Worm (Caenorhabditis elegans) whole organism, L2 larva: Measurements from ENCODE around the gene srh-272.

ENCODE experiments used
- ZK546.5 ChIP-seq: sonication (generic microtip); optimal IDR thresholded peaks from 2 replicates; lab custom pipeline; 2017; ENCODE audit warnings: missing biosample characterization, missing genetic modification characterization
- alr-1 ChIP-seq: fragments of 150-350 bp; optimal IDR thresholded peaks from 2 replicates; lab custom pipeline; 2014; ENCODE audit warnings: missing biosample characterization, missing genetic modification characterization
- aly-2 ChIP-seq: fragments of 150-350 bp; optimal IDR thresholded peaks from 2 replicates; lab custom pipeline; 2014; ENCODE audit warnings: missing biosample characterization, missing genetic modification characterization
- ama-1 ChIP-seq: fragments of 150-350 bp; optimal IDR thresholded peaks from 2 replicates; lab custom pipeline; 2018; ENCODE audit warnings: inconsistent platforms
- blmp-1 ChIP-seq: sonication (generic microtip); optimal IDR thresholded peaks from 2 replicates; lab custom pipeline; 2017; ENCODE audit warnings: missing genetic modification characterization, mild to moderate bottlenecking, missing compliant biosample characterization, antibody characterized with exemption, moderate library complexity; ENCODE audit not compliant: insufficient read depth
- crh-2 ChIP-seq: sonication (generic microtip); optimal IDR thresholded peaks from 2 replicates; lab custom pipeline; 2017; ENCODE audit warnings: missing biosample characterization, missing genetic modification characterization
- dmd-4 ChIP-seq: sonication (generic microtip); optimal IDR thresholded peaks from 2 replicates; lab custom pipeline; 2017; ENCODE audit warnings: missing biosample characterization, missing genetic modification characterization
- egl-27 ChIP-seq: sonication (generic microtip); optimal IDR thresholded peaks from 3 replicates; lab custom pipeline; 2017; ENCODE audit warnings: missing biosample characterization, missing genetic modification reagents, missing genetic modification characterization
- elt-1 ChIP-seq: fragments of 150-350 bp; optimal IDR thresholded peaks from 2 replicates; lab custom pipeline; 2014; ENCODE audit warnings: missing biosample characterization, missing genetic modification characterization
- elt-3 ChIP-seq: sonication (generic microtip); optimal IDR thresholded peaks from 2 replicates; lab custom pipeline; 2017; ENCODE audit warnings: missing biosample characterization, missing genetic modification characterization
- fos-1 ChIP-seq: fragments of 150-350 bp; optimal IDR thresholded peaks from 2 replicates; lab custom pipeline; 2014; ENCODE audit warnings: missing biosample characterization, missing genetic modification characterization
- gmeb-1 ChIP-seq: fragments of 150-350 bp; optimal IDR thresholded peaks from 2 replicates; lab custom pipeline; 2014; ENCODE audit warnings: missing biosample characterization, missing genetic modification characterization
- lin-11 ChIP-seq: fragments of 150-350 bp; sonication (generic microtip); optimal IDR thresholded peaks from 2 replicates; lab custom pipeline; 2014; ENCODE audit warnings: missing biosample characterization, missing genetic modification characterization, inconsistent platforms, mixed read lengths
- lin-13 ChIP-seq: fragments of 150-350 bp; optimal IDR thresholded peaks from 2 replicates; lab custom pipeline; 2014; ENCODE audit warnings: missing biosample characterization, missing genetic modification reagents, missing genetic modification characterization
- lin-39 ChIP-seq: fragments of 150-350 bp; optimal IDR thresholded peaks from 2 replicates; lab custom pipeline; 2014; ENCODE audit warnings: missing biosample characterization, missing genetic modification reagents, missing genetic modification characterization
- lsy-2 ChIP-seq, 2 experiments: fragments of 150-350 bp in 1 of 2; sonication (generic microtip) in 1 of 2; optimal IDR thresholded peaks; 2 replicates each; lab custom pipeline; 2014 to 2017; ENCODE audit warnings: missing biosample characterization in 2 of 2, missing genetic modification characterization in 2 of 2
- nhr-10 ChIP-seq: sonication (generic microtip); optimal IDR thresholded peaks from 2 replicates; lab custom pipeline; 2017; ENCODE audit warnings: missing biosample characterization, missing genetic modification characterization
- nhr-11 ChIP-seq: fragments of 150-350 bp; optimal IDR thresholded peaks from 2 replicates; lab custom pipeline; 2014; ENCODE audit warnings: missing biosample characterization, missing genetic modification characterization
- nhr-12 ChIP-seq: fragments of 150-350 bp; optimal IDR thresholded peaks from 2 replicates; lab custom pipeline; 2014; ENCODE audit warnings: missing biosample characterization, missing genetic modification characterization
- nhr-129 ChIP-seq: fragments of 150-350 bp; optimal IDR thresholded peaks from 2 replicates; lab custom pipeline; 2014; ENCODE audit warnings: missing biosample characterization, missing genetic modification characterization
- nhr-21 ChIP-seq: fragments of 150-350 bp; optimal IDR thresholded peaks from 2 replicates; lab custom pipeline; 2014; ENCODE audit warnings: missing biosample characterization, missing genetic modification characterization
- nhr-23 ChIP-seq: fragments of 150-350 bp; optimal IDR thresholded peaks from 2 replicates; lab custom pipeline; 2014; ENCODE audit warnings: missing biosample characterization, missing genetic modification reagents, missing genetic modification characterization
- nhr-25 ChIP-seq: fragments of 150-350 bp; sonication (generic microtip); optimal IDR thresholded peaks from 3 replicates; lab custom pipeline; 2014; ENCODE audit warnings: missing biosample characterization, missing genetic modification characterization
- nhr-6 ChIP-seq: fragments of 150-350 bp; optimal IDR thresholded peaks from 2 replicates; lab custom pipeline; 2014; ENCODE audit warnings: missing biosample characterization, missing genetic modification characterization
- nhr-77 ChIP-seq: fragments of 150-350 bp; optimal IDR thresholded peaks from 2 replicates; lab custom pipeline; 2014; ENCODE audit warnings: missing biosample characterization, missing genetic modification characterization
- sma-3 ChIP-seq: sonication (generic microtip); optimal IDR thresholded peaks from 2 replicates; lab custom pipeline; 2016; ENCODE audit warnings: missing genetic modification reagents, missing genetic modification characterization, missing compliant biosample characterization
- sma-9 ChIP-seq, 2 experiments: fragments of 150-350 bp in 1 of 2; sonication (generic microtip) in 1 of 2; optimal IDR thresholded peaks; 2 replicates each; lab custom pipeline; 2014 to 2016; ENCODE audit warnings: missing genetic modification characterization in 2 of 2, mild to moderate bottlenecking in 1 of 2, missing biosample characterization in 1 of 2, missing compliant biosample characterization in 1 of 2, missing genetic modification reagents in 1 of 2, moderate library complexity in 1 of 2
- snpc-4 ChIP-seq: fragments of 150-350 bp; optimal IDR thresholded peaks from 2 replicates; lab custom pipeline; 2014; ENCODE audit warnings: missing biosample characterization, missing genetic modification characterization
- unc-39 ChIP-seq: fragments of 150-350 bp; optimal IDR thresholded peaks from 2 replicates; lab custom pipeline; 2014; ENCODE audit warnings: missing biosample characterization, missing genetic modification characterization
- unc-55 ChIP-seq: fragments of 150-350 bp; sonication (generic microtip); optimal IDR thresholded peaks from 3 replicates; lab custom pipeline; 2014; ENCODE audit warnings: missing biosample characterization, missing genetic modification reagents, missing genetic modification characterization
- unc-62 ChIP-seq: fragments of 150-350 bp; optimal IDR thresholded peaks from 2 replicates; lab custom pipeline; 2014; ENCODE audit warnings: missing biosample characterization, missing genetic modification reagents, missing genetic modification characterization
- ztf-4 ChIP-seq: fragments of 150-350 bp; optimal IDR thresholded peaks from 2 replicates; lab custom pipeline; 2014; ENCODE audit warnings: missing biosample characterization, missing genetic modification characterization

srh-272 gene

ce11 chrV:2881565-2881964 lies 18.4 kb downstream of the srh-272 start:
- TF ChIP-seq nhr-10 (tag; lab: Kevin White, UChicago): no peak
- no peak for TF ChIP-seq nhr-25 (tag; lab: Kevin White, UChicago)
- no peak for TF ChIP-seq lin-39 (tag; lab: Kevin White, UChicago)
- TF ChIP-seq sma-9 (GFP tag; optimal IDR thresholded peaks at IDR 0.05; lab: Kevin White, UChicago): no peak
- TF ChIP-seq sma-9 (tag; optimal IDR thresholded peaks at IDR 0.05; lab: Kevin White, UChicago): no peak
- TF ChIP-seq lsy-2 (tag; optimal IDR thresholded peaks at IDR 0.05; lab: Kevin White, UChicago): no peak
- no peak for TF ChIP-seq ZK546.5 (tag; lab: Kevin White, UChicago)

- no peak for TF ChIP-seq nhr-12 (tag; lab: Kevin White, UChicago)
- no peak for TF ChIP-seq ztf-4 (tag; lab: Kevin White, UChicago)
- TF ChIP-seq elt-3: no peak
- no peak for TF ChIP-seq egl-27 (tag; lab: Kevin White, UChicago)
- no peak for TF ChIP-seq snpc-4
- TF ChIP-seq blmp-1: no peak
- no peak for TF ChIP-seq unc-39 (tag; lab: Kevin White, UChicago)
- TF ChIP-seq, all 48 proteins: peak for 0
Measured at ce11 chrV:2883097-2883496, 20.0 kb downstream of the srh-272 start.

- TF ChIP-seq nhr-12 (tag; lab: Kevin White, UChicago) (no peak), aly-2 (no peak), sma-3 (GFP tag; lab: Kevin White, UChicago) (no peak), elt-3 (no peak), unc-62 (no peak), dmd-4 (tag; lab: Kevin White, UChicago) (no peak), fos-1 (no peak), nhr-77 (tag; lab: Kevin White, UChicago) (no peak), crh-2 (no peak), alr-1 (tag; lab: Kevin White, UChicago) (no peak), sma-9 (GFP tag; optimal IDR thresholded peaks at IDR 0.05; lab: Kevin White, UChicago) (no peak), sma-9 (tag; optimal IDR thresholded peaks at IDR 0.05; lab: Kevin White, UChicago) (no peak)
Measured at ce11 chrV:2884411-2884810, 21.3 kb downstream of the srh-272 start, which contains the start of gene sre-24. sre-24 (plus strand) TSS chrV:2884711.

- TF ChIP-seq lsy-2 (tag; optimal IDR thresholded peaks at IDR 0.05; lab: Kevin White, UChicago) (no peak), ztf-4 (tag; lab: Kevin White, UChicago) (no peak), sma-9 (GFP tag; optimal IDR thresholded peaks at IDR 0.05; lab: Kevin White, UChicago) (no peak), sma-9 (tag; optimal IDR thresholded peaks at IDR 0.05; lab: Kevin White, UChicago) (no peak), nhr-11 (tag; lab: Kevin White, UChicago) (no peak), lin-13 (GFP tag; lab: Kevin White, UChicago) (no peak), egl-27 (tag; lab: Kevin White, UChicago) (no peak), unc-62 (no peak), snpc-4 (no peak)
Measured at ce11 chrV:2888265-2888664, 25.1 kb downstream of the srh-272 start.

- TF ChIP-seq nhr-12 (tag; lab: Kevin White, UChicago) (no peak), elt-1 (tag; lab: Kevin White, UChicago) (no peak), sma-9 (GFP tag; optimal IDR thresholded peaks at IDR 0.05; lab: Kevin White, UChicago) (no peak), sma-9 (tag; optimal IDR thresholded peaks at IDR 0.05; lab: Kevin White, UChicago) (no peak), gmeb-1 (tag; lab: Kevin White, UChicago) (no peak), nhr-21 (tag; lab: Kevin White, UChicago) (no peak), nhr-25 (tag; lab: Kevin White, UChicago) (no peak), unc-55 (GFP tag; lab: Kevin White, UChicago) (no peak), nhr-77 (tag; lab: Kevin White, UChicago) (no peak), nhr-129 (tag; lab: Kevin White, UChicago) (no peak), nhr-23 (no peak), ztf-4 (tag; lab: Kevin White, UChicago) (no peak)
Measured at ce11 chrV:2888681-2889080, 25.5 kb downstream of the srh-272 start, which contains the start of gene srw-4. srw-4 (minus strand) TSS chrV:2888781.

- TF ChIP-seq lin-11 (no peak), nhr-129 (tag; lab: Kevin White, UChicago) (no peak), nhr-23 (no peak), nhr-6 (tag; lab: Kevin White, UChicago) (no peak), ama-1 (no peak), lin-39 (tag; lab: Kevin White, UChicago) (no peak)
Measured at ce11 chrV:2891927-2892326, 28.8 kb downstream of the srh-272 start, which contains the start of gene F37B4.15. F37B4.15 (plus strand) TSS chrV:2892227.
